Fruit fly (Drosophila melanogaster) whole organism, adult: ENCODE results near the gene RpS10a.

ENCODE experiments used
- CG12768 ChIP-seq: fragments of 200-800 bp; sonication (Bioruptor generic); optimal IDR thresholded peaks from 2 replicates; lab custom pipeline; 2017; ENCODE audit warnings: missing biosample characterization, missing genetic modification characterization, mild to moderate bottlenecking, moderate library complexity, missing genetic modification reagents
- CG1620 ChIP-seq: fragments of 200-800 bp; sonication (Bioruptor generic); optimal IDR thresholded peaks from 2 replicates; lab custom pipeline; 2016; ENCODE audit warnings: missing biosample characterization, missing genetic modification characterization
- CG33017 ChIP-seq: fragments of 200-800 bp; sonication (Bioruptor generic); optimal IDR thresholded peaks from 2 replicates; lab custom pipeline; 2018; ENCODE audit warnings: missing biosample characterization, mild to moderate bottlenecking, missing genetic modification characterization, moderate library complexity
- CG7101 ChIP-seq: fragments of 200-800 bp; sonication (Bioruptor generic); optimal IDR thresholded peaks from 2 replicates; lab custom pipeline; 2018; ENCODE audit warnings: missing biosample characterization, mild to moderate bottlenecking, missing genetic modification characterization, moderate library complexity
- Clk ChIP-seq: fragments of 200-800 bp; sonication (Bioruptor generic); optimal IDR thresholded peaks from 2 replicates; lab custom pipeline; 2017; ENCODE audit warnings: missing biosample characterization, missing genetic modification characterization
- Hr96 ChIP-seq: fragments of 200-800 bp; sonication (Bioruptor generic); optimal IDR thresholded peaks from 2 replicates; lab custom pipeline; 2016; ENCODE audit warnings: missing biosample characterization, missing genetic modification characterization
- ovo ChIP-seq: fragments of 200-800 bp; sonication (Bioruptor generic); optimal IDR thresholded peaks from 2 replicates; lab custom pipeline; 2016; ENCODE audit warnings: missing biosample characterization, missing genetic modification characterization
- pad ChIP-seq: fragments of 200-800 bp; sonication (Bioruptor generic); optimal IDR thresholded peaks from 3 replicates; lab custom pipeline; 2017; ENCODE audit warnings: missing biosample characterization, missing genetic modification characterization, mild to moderate bottlenecking, moderate library complexity, missing genetic modification reagents
- tj ChIP-seq: fragments of 200-800 bp; sonication (Bioruptor generic); optimal IDR thresholded peaks from 3 replicates; lab custom pipeline; 2017; ENCODE audit warnings: missing biosample characterization, mild to moderate bottlenecking, missing genetic modification characterization, moderate library complexity

DNA sequence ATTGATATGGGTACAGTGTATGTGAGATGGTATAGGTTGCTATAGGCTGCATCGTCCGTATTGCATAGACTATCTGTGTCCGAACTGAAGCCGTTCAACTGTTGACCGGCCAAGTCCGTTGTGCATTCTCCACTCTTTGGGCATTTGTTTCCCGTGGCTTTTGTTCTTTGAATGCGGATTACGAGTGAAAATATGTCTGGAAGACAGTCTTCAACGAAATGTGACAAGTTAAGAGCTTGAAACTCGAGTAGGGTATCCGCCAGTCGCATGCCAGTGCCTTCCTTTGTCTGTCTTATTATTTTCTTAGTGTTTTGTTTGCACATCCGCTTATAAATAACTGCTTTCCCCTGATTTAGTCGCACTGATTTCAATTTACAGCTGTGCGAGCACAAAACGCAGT is 48.9 kb upstream of the RpS10a start:
- peak; percentile 18 for TF ChIP-seq CG12768 (GFP tag; lab: Kevin White, UChicago)
- no peak for TF ChIP-seq Clk (GFP tag; lab: Kevin White, UChicago)
- no peak for TF ChIP-seq ovo
- TF ChIP-seq CG1620 (GFP tag; lab: Kevin White, UChicago), result no peak
- no peak for TF ChIP-seq CG33017 (tag; lab: Kevin White, UChicago)
- no peak for TF ChIP-seq Hr96 (GFP tag; lab: Kevin White, UChicago)
- TF ChIP-seq pad (GFP tag; lab: Kevin White, UChicago), result peak; percentile 65
- TF ChIP-seq tj (GFP tag; lab: Kevin White, UChicago), result no peak
- no peak for TF ChIP-seq CG7101 (tag; lab: Kevin White, UChicago)
